Worm (Caenorhabditis elegans): Measurements from ENCODE around the gene M6.4.

DNA sequence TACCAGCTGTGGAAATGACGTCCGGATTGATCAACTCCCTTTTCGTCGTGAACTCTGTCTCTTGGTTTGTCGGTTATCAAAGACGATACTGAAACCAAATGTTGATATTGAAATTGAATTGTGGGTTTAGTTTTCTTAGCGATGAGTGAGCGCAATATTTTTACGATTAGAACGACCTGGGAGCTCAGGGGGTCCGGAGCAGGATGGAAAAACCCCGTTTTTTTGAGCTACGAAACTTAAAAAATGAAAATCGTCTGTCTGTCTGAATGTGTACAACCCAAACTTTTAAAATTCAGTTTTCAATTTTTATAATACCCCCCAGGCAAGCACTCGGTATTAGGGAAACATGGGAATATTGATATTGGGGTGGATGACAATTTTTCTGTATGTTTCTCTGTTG lies 13.8 kb downstream of the M6.4 start:
- TF ChIP-seq cog-1 (tag; optimal IDR thresholded peaks at IDR 0.05) (no peak), ztf-29 (GFP tag; IDR thresholded peaks at IDR 0.05) (no peak), ztf-23 (GFP tag; IDR thresholded peaks at IDR 0.05) (no peak)
